Fruit fly (Drosophila melanogaster) whole organism, embryonic: ENCODE measurements around the gene D12.

Experiments
- Atf-2 ChIP-seq: fragments of 200-800 bp; sonication (Bioruptor generic); optimal IDR thresholded peaks from 2 replicates; lab custom pipeline; 2016; ENCODE audit warnings: missing biosample characterization, missing genetic modification characterization
- CG10209 ChIP-seq: fragments of 200-800 bp; sonication (Bioruptor generic); optimal IDR thresholded peaks from 3 replicates; lab custom pipeline; 2017; ENCODE audit warnings: missing biosample characterization, mild to moderate bottlenecking, missing genetic modification characterization, missing genetic modification reagents
- CG11696 ChIP-seq: fragments of 200-800 bp; sonication (Bioruptor generic); IDR thresholded peaks from 2 replicates; pipeline ENCODE4 v1.3.6; 2022; ENCODE audit warnings: missing biosample characterization, missing genetic modification characterization
- CG12942 ChIP-seq: fragments of 200-800 bp; sonication (Bioruptor generic); optimal IDR thresholded peaks from 3 replicates; lab custom pipeline; 2016; ENCODE audit warnings: missing biosample characterization, missing genetic modification characterization
- CG15073 ChIP-seq: fragments of 200-800 bp; sonication (Bioruptor generic); optimal IDR thresholded peaks from 2 replicates; lab custom pipeline; 2016; ENCODE audit warnings: missing biosample characterization, missing genetic modification characterization
- CG18262 ChIP-seq: fragments of 200-800 bp; optimal IDR thresholded peaks from 3 replicates; lab custom pipeline; 2019; ENCODE audit warnings: missing biosample characterization, mild to moderate bottlenecking, missing genetic modification characterization, moderate library complexity
- CG30020 ChIP-seq: fragments of 200-800 bp; optimal IDR thresholded peaks from 2 replicates; lab custom pipeline; 2019; ENCODE audit warnings: missing biosample characterization, mild to moderate bottlenecking, missing genetic modification characterization, moderate library complexity
- CG3726 ChIP-seq: fragments of 200-800 bp; sonication (Bioruptor generic); IDR thresholded peaks from 3 replicates; pipeline ENCODE4, ENCODE4 v1.3.6; 2022; ENCODE audit warnings: missing biosample characterization, missing genetic modification characterization
- CG3847 ChIP-seq: fragments of 200-800 bp; sonication (Bioruptor generic); IDR thresholded peaks from 2 replicates; pipeline ENCODE4 v1.3.6; 2022; ENCODE audit warnings: missing biosample characterization, missing genetic modification characterization
- CG4282 ChIP-seq: fragments of 200-800 bp; sonication (Bioruptor generic); optimal IDR thresholded peaks from 2 replicates; lab custom pipeline; 2016; ENCODE audit warnings: missing biosample characterization, missing genetic modification characterization
- CG4328 ChIP-seq: fragments of 200-800 bp; sonication (Bioruptor generic); optimal IDR thresholded peaks from 3 replicates; lab custom pipeline; 2017; ENCODE audit warnings: missing biosample characterization, missing genetic modification reagents, missing genetic modification characterization
- CG6689 ChIP-seq: fragments of 200-800 bp; sonication (Bioruptor generic); IDR thresholded peaks from 2 replicates; pipeline ENCODE4 v1.3.6; 2022; ENCODE audit warnings: missing biosample characterization, missing genetic modification characterization
- CG6813 ChIP-seq: fragments of 200-800 bp; sonication (Bioruptor generic); optimal IDR thresholded peaks from 2 replicates; lab custom pipeline; 2017; ENCODE audit warnings: missing biosample characterization, missing genetic modification characterization, mild to moderate bottlenecking, moderate library complexity, missing genetic modification reagents
- CG8281 ChIP-seq: fragments of 200-800 bp; sonication (Bioruptor generic); optimal IDR thresholded peaks from 2 replicates; lab custom pipeline; 2018; ENCODE audit warnings: missing biosample characterization, mild to moderate bottlenecking, missing genetic modification characterization, moderate library complexity
- Dad ChIP-seq: fragments of 200-800 bp; sonication (Bioruptor generic); optimal IDR thresholded peaks from 3 replicates; lab custom pipeline; 2016; ENCODE audit warnings: missing biosample characterization, missing genetic modification characterization
- Deaf1 ChIP-seq: fragments of 200-800 bp; optimal IDR thresholded peaks from 3 replicates; lab custom pipeline; 2019; ENCODE audit warnings: missing biosample characterization, mild to moderate bottlenecking, missing genetic modification characterization, moderate library complexity
- Dll ChIP-seq: fragments of 200-800 bp; sonication (Bioruptor generic); IDR thresholded peaks from 4 replicates; pipeline ENCODE4 v1.3.6; 2022; ENCODE audit warnings: missing biosample characterization, missing genetic modification characterization; ENCODE audit not compliant: partially characterized antibody
- Doc2 ChIP-seq: fragments of 200-800 bp; sonication (Bioruptor generic); IDR thresholded peaks from 2 replicates; pipeline ENCODE4 v1.3.6; 2022; ENCODE audit warnings: missing biosample characterization, missing genetic modification characterization
- Drgx ChIP-seq: fragments of 200-800 bp; sonication (Bioruptor generic); IDR thresholded peaks from 2 replicates; pipeline ENCODE4 v1.3.6; 2022; ENCODE audit warnings: missing biosample characterization, missing genetic modification characterization
- Ets65A ChIP-seq: fragments of 200-800 bp; sonication (Bioruptor generic); peaks from one replicate; lab custom pipeline; 2016; ENCODE audit warnings: missing biosample characterization, missing genetic modification characterization
- Fer3 ChIP-seq: fragments of 200-800 bp; sonication (Bioruptor generic); optimal IDR thresholded peaks from 2 replicates; lab custom pipeline; 2018; ENCODE audit warnings: missing biosample characterization, mild to moderate bottlenecking, missing genetic modification characterization, moderate library complexity
- Hand ChIP-seq: fragments of 200-800 bp; sonication (Bioruptor generic); optimal IDR thresholded peaks from 2 replicates; lab custom pipeline; 2017; ENCODE audit warnings: mild to moderate bottlenecking, missing biosample characterization, missing genetic modification reagents, missing genetic modification characterization
- HmgD ChIP-seq: fragments of 200-800 bp; sonication (Bioruptor generic); optimal IDR thresholded peaks from 3 replicates; lab custom pipeline; 2016; ENCODE audit warnings: missing biosample characterization, missing genetic modification characterization
- Hmr ChIP-seq: fragments of 200-800 bp; sonication (Bioruptor generic); optimal IDR thresholded peaks from 3 replicates; lab custom pipeline; 2017; ENCODE audit warnings: mild to moderate bottlenecking, missing biosample characterization, missing genetic modification reagents, missing genetic modification characterization
- Hmx ChIP-seq: fragments of 200-800 bp; sonication (Bioruptor generic); optimal IDR thresholded peaks from 2 replicates; lab custom pipeline; 2016; ENCODE audit warnings: missing biosample characterization, missing genetic modification characterization
- MBD-R2 ChIP-seq: fragments of 200-800 bp; sonication (Bioruptor generic); IDR thresholded peaks from 2 replicates; pipeline ENCODE4 v1.3.6; 2022; ENCODE audit warnings: missing biosample characterization, missing genetic modification characterization
- MTF-1 ChIP-seq: fragments of 200-800 bp; sonication (Bioruptor generic); optimal IDR thresholded peaks from 2 replicates; lab custom pipeline; 2018; ENCODE audit warnings: missing biosample characterization, mild to moderate bottlenecking, missing genetic modification characterization, borderline replicate concordance
- Oli ChIP-seq: fragments of 200-800 bp; sonication (Bioruptor generic); optimal IDR thresholded peaks from 2 replicates; lab custom pipeline; 2018; ENCODE audit warnings: missing biosample characterization, mild to moderate bottlenecking, missing genetic modification characterization, moderate library complexity
- Trl ChIP-seq, 3 experiments: fragments of >200 bp in 2 of 3; fragments of 200-800 bp in 1 of 3; sonication (Bioruptor generic) in 1 of 3; optimal IDR thresholded peaks; 2 replicates in 1 of 3; 3 replicates in 2 of 3; lab custom pipeline; 2016 to 2017; ENCODE audit warnings: missing biosample characterization in 1 of 3, missing genetic modification characterization in 1 of 3
- Xbp1 ChIP-seq: fragments of 200-800 bp; sonication (Bioruptor generic); optimal IDR thresholded peaks from 3 replicates; lab custom pipeline; 2016; ENCODE audit warnings: missing biosample characterization, mild to moderate bottlenecking, missing genetic modification characterization
- ab ChIP-seq: fragments of 200-800 bp; sonication (Bioruptor generic); optimal IDR thresholded peaks from 2 replicates; lab custom pipeline; 2016; ENCODE audit warnings: missing biosample characterization, missing genetic modification characterization
- ase ChIP-seq: fragments of 200-800 bp; sonication (Bioruptor generic); IDR thresholded peaks from 3 replicates; pipeline ENCODE4 v1.3.6; 2022; ENCODE audit warnings: missing biosample characterization, missing genetic modification characterization
- bsh ChIP-seq, 2 experiments: fragments of 200-800 bp; sonication (Bioruptor generic); optimal IDR thresholded peaks; 2 replicates each; lab custom pipeline; 2017 to 2018; ENCODE audit warnings: mild to moderate bottlenecking in 2 of 2, missing biosample characterization in 2 of 2, missing genetic modification characterization in 2 of 2, moderate library complexity in 1 of 2
- chn ChIP-seq: fragments of 200-800 bp; sonication (Bioruptor generic); optimal IDR thresholded peaks from 2 replicates; lab custom pipeline; 2016; ENCODE audit warnings: missing biosample characterization, missing genetic modification characterization
- gsb ChIP-seq: fragments of 200-800 bp; sonication (Bioruptor generic); IDR thresholded peaks from 2 replicates; pipeline ENCODE4 v1.3.6; 2022; ENCODE audit warnings: missing biosample characterization, missing genetic modification characterization
- h ChIP-seq: fragments of >200 bp; optimal IDR thresholded peaks from 2 replicates; lab custom pipeline; 2017
- hb ChIP-seq: fragments of 200-800 bp; sonication (Bioruptor generic); IDR thresholded peaks from 3 replicates; pipeline ENCODE4 v1.3.6; 2022; ENCODE audit warnings: missing biosample characterization, missing genetic modification characterization; ENCODE audit not compliant: partially characterized antibody
- kni ChIP-seq: fragments of 200-800 bp; sonication (Bioruptor generic); optimal IDR thresholded peaks from 3 replicates; lab custom pipeline; 2017; ENCODE audit warnings: mild to moderate bottlenecking, missing biosample characterization, missing genetic modification reagents, missing genetic modification characterization
- lilli ChIP-seq: fragments of 200-800 bp; sonication (Bioruptor generic); optimal IDR thresholded peaks from 3 replicates; lab custom pipeline; 2016; ENCODE audit warnings: missing biosample characterization, missing genetic modification characterization
- luna ChIP-seq: fragments of 200-800 bp; sonication (Bioruptor generic); optimal IDR thresholded peaks from 2 replicates; lab custom pipeline; 2016; ENCODE audit warnings: missing biosample characterization, missing genetic modification characterization
- org-1 ChIP-seq: fragments of 200-800 bp; sonication (Bioruptor generic); optimal IDR thresholded peaks from 2 replicates; lab custom pipeline; 2017; ENCODE audit warnings: missing biosample characterization, missing genetic modification characterization
- sima ChIP-seq: fragments of 200-800 bp; sonication (Bioruptor generic); optimal IDR thresholded peaks from 2 replicates; lab custom pipeline; 2016; ENCODE audit warnings: missing biosample characterization, missing genetic modification characterization
- sisA ChIP-seq: fragments of 200-800 bp; sonication (Bioruptor generic); IDR thresholded peaks from 2 replicates; pipeline ENCODE4 v1.3.6; 2022; ENCODE audit warnings: missing biosample characterization, missing genetic modification characterization
- ssp ChIP-seq: fragments of 200-800 bp; sonication (Bioruptor generic); IDR thresholded peaks from 2 replicates; pipeline ENCODE4 v1.3.6; 2022; ENCODE audit warnings: missing biosample characterization, missing genetic modification characterization
- tap ChIP-seq: fragments of 200-800 bp; optimal IDR thresholded peaks from 3 replicates; lab custom pipeline; 2019; ENCODE audit warnings: missing biosample characterization, mild to moderate bottlenecking, missing genetic modification characterization, moderate library complexity
- tgo ChIP-seq: fragments of 200-800 bp; sonication (Bioruptor generic); IDR thresholded peaks from 3 replicates; pipeline ENCODE4 v1.3.6; 2022; ENCODE audit warnings: missing biosample characterization, missing genetic modification characterization
- ttk ChIP-seq: fragments of 200-800 bp; sonication (Bioruptor generic); IDR thresholded peaks from 2 replicates; pipeline ENCODE4 v2.1.2; 2022; ENCODE audit warnings: missing biosample characterization, missing genetic modification characterization
- tup ChIP-seq: fragments of 200-800 bp; sonication (Bioruptor generic); optimal IDR thresholded peaks from 2 replicates; lab custom pipeline; 2016; ENCODE audit warnings: missing biosample characterization, mild to moderate bottlenecking, missing genetic modification characterization, moderate library complexity

The D12 gene

dm6 chr2L:8463144-8464106, 26.3 kb upstream of the D12 start, which contains the start of gene Agpat2 (continued):
- TF ChIP-seq h (lab: Kevin White, UChicago), result no peak
- peak in 1 of 2 experiments; percentile 92 for TF ChIP-seq bsh (GFP tag; optimal IDR thresholded peaks at IDR 0.05; lab: Kevin White, UChicago)
- peak; percentile 22 for TF ChIP-seq sima
- TF ChIP-seq CG6813, result peak; percentile 88
- TF ChIP-seq Oli (tag; lab: Kevin White, UChicago), result peak; percentile 88
- peak; percentile 88 for TF ChIP-seq lilli (GFP tag; lab: Kevin White, UChicago)
- peak; percentile 80 for TF ChIP-seq tgo (GFP tag; lab: Robert Waterston, UW)
- TF ChIP-seq Hmr (GFP tag; lab: Kevin White, UChicago), result peak; percentile 87
- peak; percentile 34 for TF ChIP-seq kni (GFP tag; lab: Kevin White, UChicago)
- peak; percentile 78 for TF ChIP-seq sisA (GFP tag; lab: Robert Waterston, UW)
- TF ChIP-seq CG12942 (GFP tag; lab: Kevin White, UChicago), result peak; percentile 79
- TF ChIP-seq luna (GFP tag; lab: Kevin White, UChicago), result no peak
- TF ChIP-seq CG30020, result peak; percentile 27
- TF ChIP-seq CG8281 (tag; lab: Kevin White, UChicago), result peak; percentile 56
- peak; percentile 77 for TF ChIP-seq org-1 (GFP tag; lab: Kevin White, UChicago)
- peak; percentile 75 for TF ChIP-seq Dad (GFP tag; lab: Kevin White, UChicago)
- TF ChIP-seq CG3847 (GFP tag; lab: Robert Waterston, UW), result peak; percentile 65
- peak; percentile 70 for TF ChIP-seq MTF-1
- peak; percentile 39 for TF ChIP-seq Hmx (GFP tag; lab: Kevin White, UChicago)
- TF ChIP-seq CG10209 (GFP tag; lab: Kevin White, UChicago), result peak; percentile 83
- TF ChIP-seq ab (GFP tag; lab: Kevin White, UChicago), result peak; percentile 31
- peak; percentile 77 for TF ChIP-seq tap (tag; lab: Kevin White, UChicago)
- peak; percentile 63 for TF ChIP-seq CG4328 (GFP tag; lab: Kevin White, UChicago)
- TF ChIP-seq CG18262 (tag; lab: Kevin White, UChicago), result peak; percentile 88
- peak; percentile 21 for TF ChIP-seq CG15073 (GFP tag; lab: Kevin White, UChicago)
- TF ChIP-seq Deaf1 (tag; lab: Kevin White, UChicago), result peak; percentile 42
- no peak for TF ChIP-seq Trl (optimal IDR thresholded peaks at IDR 0.05; lab: Kevin White, UChicago)
- TF ChIP-seq Trl (GFP tag; optimal IDR thresholded peaks at IDR 0.05; lab: Kevin White, UChicago), result peak; percentile 78
- TF ChIP-seq Dll (GFP tag; lab: Robert Waterston, UW), result no peak
- peak; percentile 81 for TF ChIP-seq Atf-2 (GFP tag; lab: Kevin White, UChicago)
- TF ChIP-seq MBD-R2 (GFP tag; lab: Robert Waterston, UW), result peak; percentile 42; the same call in 1 of the 2 replicates
- peak; percentile 67 for TF ChIP-seq ttk (GFP tag; lab: Robert Waterston, UW)
- peak; percentile 64 for TF ChIP-seq CG11696
- TF ChIP-seq CG3726 (GFP tag; lab: Robert Waterston, UW), result peak; percentile 78; the same call in 2 of the 3 replicates
- TF ChIP-seq gsb (GFP tag; lab: Robert Waterston, UW), result no peak; the same call in 1 of the 2 replicates
- peak; percentile 66 for TF ChIP-seq ssp (GFP tag; lab: Robert Waterston, UW)
- TF ChIP-seq Drgx (GFP tag; lab: Robert Waterston, UW), result no peak
- TF ChIP-seq Xbp1, result peak; percentile 89
- TF ChIP-seq tup (GFP tag; lab: Kevin White, UChicago), result peak; percentile 71
- peak; percentile 81 for TF ChIP-seq ase (GFP tag; lab: Robert Waterston, UW)
- TF ChIP-seq Hand (GFP tag; lab: Kevin White, UChicago), result peak; percentile 89
- peak; percentile 96 for TF ChIP-seq Ets65A
- TF ChIP-seq Fer3, result peak; percentile 77
- TF ChIP-seq hb (GFP tag; lab: Robert Waterston, UW), result no peak
- TF ChIP-seq Doc2 (GFP tag; lab: Robert Waterston, UW), result peak; percentile 30; the same call in 1 of the 2 replicates
- peak; percentile 77 for TF ChIP-seq chn (GFP tag; lab: Kevin White, UChicago)
- peak; percentile 20 for TF ChIP-seq HmgD
- peak; percentile 34 for TF ChIP-seq CG4282 (GFP tag; lab: Kevin White, UChicago)
- TF ChIP-seq CG6689, result peak; percentile 77
